Worm (Caenorhabditis elegans) whole organism, L1 larva: Measurements from ENCODE around the gene Y51H7C.7.

Source experiments
- ceh-82 ChIP-seq, 3 experiments: fragments of 150-350 bp in 1 of 3; sonication (generic microtip) in 2 of 3; optimal IDR thresholded peaks; 2 replicates each; lab custom pipeline; 2014 to 2017; ENCODE audit warnings: missing biosample characterization in 3 of 3, missing genetic modification characterization in 3 of 3
- egl-27 ChIP-seq, 2 experiments: fragments of 150-350 bp in 1 of 2; sonication (generic microtip); optimal IDR thresholded peaks; 3 replicates each; lab custom pipeline; 2017 to 2018; ENCODE audit warnings: missing biosample characterization in 2 of 2, missing genetic modification characterization in 2 of 2, missing genetic modification reagents in 2 of 2
- elt-3 ChIP-seq, 6 experiments: fragments of 150-350 bp in 1 of 6; sonication (generic microtip); optimal IDR thresholded peaks; 2 replicates each; lab custom pipeline; 2017 to 2018; ENCODE audit warnings: missing biosample characterization in 6 of 6, missing genetic modification characterization in 6 of 6, inconsistent platforms in 1 of 6
- fos-1 ChIP-seq: fragments of 150-350 bp; optimal IDR thresholded peaks from 2 replicates; lab custom pipeline; 2014; ENCODE audit warnings: missing biosample characterization, missing genetic modification characterization
- vab-15 ChIP-seq: sonication (generic microtip); optimal IDR thresholded peaks from 2 replicates; lab custom pipeline; 2017; ENCODE audit warnings: missing genotype, mild to moderate bottlenecking, missing genetic modification characterization, missing compliant biosample characterization
- xbp-1 ChIP-seq: sonication (generic microtip); optimal IDR thresholded peaks from 2 replicates; lab custom pipeline; 2016; ENCODE audit warnings: missing genetic modification characterization, missing compliant biosample characterization

DNA sequence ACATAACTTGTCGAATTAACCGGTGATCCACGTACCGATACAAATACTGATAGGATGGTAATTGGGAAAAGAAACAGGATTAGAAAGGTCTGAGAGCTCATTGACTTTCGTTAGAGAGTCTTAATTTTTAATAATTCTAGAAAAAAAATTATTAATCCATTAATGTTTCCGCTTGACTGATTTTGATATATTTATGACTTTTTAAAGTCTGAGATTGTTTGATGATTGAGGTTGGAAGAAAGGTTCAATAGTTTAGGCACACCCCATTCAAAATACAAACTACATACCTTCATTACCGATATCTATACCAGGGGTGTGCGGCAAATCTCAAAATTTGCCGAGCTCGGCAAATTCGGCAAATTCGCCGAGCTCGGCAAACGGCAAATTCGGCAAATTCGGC, 24.1 kb upstream of the Y51H7C.7 start, which contains the start of gene F54D12.10:
- TF ChIP-seq elt-3 (tag; optimal IDR thresholded peaks at IDR 0.05; lab: Kevin White, UChicago): no peak
- no peak for TF ChIP-seq ceh-82 (tag; optimal IDR thresholded peaks at IDR 0.05; lab: Kevin White, UChicago)
- TF ChIP-seq xbp-1 (tag; lab: Kevin White, UChicago): no peak
- no peak for TF ChIP-seq vab-15
- TF ChIP-seq egl-27 (tag; optimal IDR thresholded peaks at IDR 0.05; lab: Kevin White, UChicago): no peak
- TF ChIP-seq fos-1: no peak
